Worm (Caenorhabditis elegans): ENCODE data around the gene kmo-1.

Gene kmo-1

ce11 chrV:12070419-12070818 lies at the start of gene kmo-1:
Gene kmo-1 (minus strand): TSS chrV:12070519.
- TF ChIP-seq ceh-43 (GFP tag; optimal IDR thresholded peaks at IDR 0.05): no peak
- no peak for TF ChIP-seq ces-1 (GFP tag; optimal IDR thresholded peaks at IDR 0.05)
- no peak for TF ChIP-seq ceh-39 (tag; optimal IDR thresholded peaks at IDR 0.05)
- no peak for TF ChIP-seq M03D4.4 (tag; optimal IDR thresholded peaks at IDR 0.05)
- TF ChIP-seq unc-120 (tag; optimal IDR thresholded peaks at IDR 0.05; ENCODE audit: poor library complexity, severe bottlenecking): no peak

- TF ChIP-seq zip-8 (tag; optimal IDR thresholded peaks at IDR 0.05): no peak
These were observed 47.3 kb upstream of the kmo-1 start, which contains the start of gene C13C4.8 for ce11 chrV:12117567-12118053. Gene C13C4.8 (plus strand): TSS chrV:12118003.

ce11 chrV:12115150-12115549 lies 44.8 kb upstream of the kmo-1 start:
- TF ChIP-seq ham-2 (GFP tag; optimal IDR thresholded peaks at IDR 0.05) (no peak), flh-1 (GFP tag; optimal IDR thresholded peaks at IDR 0.05) (no peak), lin-32 (GFP tag; optimal IDR thresholded peaks at IDR 0.05) (no peak), sem-2 (GFP tag; optimal IDR thresholded peaks at IDR 0.05) (no peak), nhr-76 (tag; optimal IDR thresholded peaks at IDR 0.05) (no peak), mab-5 (tag; optimal IDR thresholded peaks at IDR 0.05) (no peak), nhr-12 (tag; optimal IDR thresholded peaks at IDR 0.05) (no peak), lin-13 (tag; optimal IDR thresholded peaks at IDR 0.05) (no peak)

ce11 chrV:12114693-12115092 lies 44.4 kb upstream of the kmo-1 start, which contains the start of gene spin-1:
Gene spin-1 (plus strand): TSS chrV:12114993.
- TF ChIP-seq ceh-39 (tag; optimal IDR thresholded peaks at IDR 0.05) (no peak), zip-8 (tag; optimal IDR thresholded peaks at IDR 0.05) (no peak), lsy-2 (tag; optimal IDR thresholded peaks at IDR 0.05) (no peak), lin-32 (GFP tag; optimal IDR thresholded peaks at IDR 0.05) (no peak), sem-2 (GFP tag; optimal IDR thresholded peaks at IDR 0.05) (no peak), nhr-12 (tag; optimal IDR thresholded peaks at IDR 0.05) (no peak), hlh-1 (tag; optimal IDR thresholded peaks at IDR 0.05) (no peak), mls-2 (tag; optimal IDR thresholded peaks at IDR 0.05) (no peak), flh-1 (GFP tag; optimal IDR thresholded peaks at IDR 0.05) (no peak), nhr-237 (tag; optimal IDR thresholded peaks at IDR 0.05) (no peak), unc-62 (GFP tag; optimal IDR thresholded peaks at IDR 0.05) (no peak), cnd-1 (tag; optimal IDR thresholded peaks at IDR 0.05) (no peak), elt-1 (tag; optimal IDR thresholded peaks at IDR 0.05; ENCODE audit: borderline replicate concordance, insufficient read depth) (no peak), lin-13 (tag; optimal IDR thresholded peaks at IDR 0.05) (no peak)

ce11 chrV:12113726-12114125 lies 43.4 kb upstream of the kmo-1 start:
- TF ChIP-seq mab-5 (tag; optimal IDR thresholded peaks at IDR 0.05): no peak
- no peak for TF ChIP-seq mls-2 (tag; optimal IDR thresholded peaks at IDR 0.05)
- TF ChIP-seq bed-3 (GFP tag; optimal IDR thresholded peaks at IDR 0.05): no peak
- TF ChIP-seq flh-1 (GFP tag; optimal IDR thresholded peaks at IDR 0.05): no peak

ce11 chrV:12111452-12111851 lies 41.1 kb upstream of the kmo-1 start, which contains the start of gene lhpp-1:
Gene lhpp-1 (minus strand): TSS chrV:12111805.
- TF ChIP-seq ceh-83 (GFP tag; optimal IDR thresholded peaks at IDR 0.05): no peak
- peak; percentile 47 for TF ChIP-seq zip-8 (tag; optimal IDR thresholded peaks at IDR 0.05)
- no peak for TF ChIP-seq ceh-43 (GFP tag; optimal IDR thresholded peaks at IDR 0.05)
- TF ChIP-seq snpc-4 (tag; optimal IDR thresholded peaks at IDR 0.05): no peak
- no peak for TF ChIP-seq ztf-11 (tag; optimal IDR thresholded peaks at IDR 0.05)
- TF ChIP-seq ham-2 (GFP tag; optimal IDR thresholded peaks at IDR 0.05): no peak

ce11 chrV:12106841-12107240 lies 36.5 kb upstream of the kmo-1 start, which contains the start of gene nhr-136:
Gene nhr-136 (plus strand): TSS chrV:12107141.
- TF ChIP-seq ceh-39 (tag; optimal IDR thresholded peaks at IDR 0.05): no peak
- TF ChIP-seq ham-2 (GFP tag; optimal IDR thresholded peaks at IDR 0.05): peak; percentile 9

ce11 chrV:12103920-12104319 lies 33.6 kb upstream of the kmo-1 start, which contains the start of gene nhr-153:
Gene nhr-153 (plus strand): TSS chrV:12104220.
- TF ChIP-seq drap-1 (GFP tag; optimal IDR thresholded peaks at IDR 0.05) (no peak), tbx-8 (GFP tag; optimal IDR thresholded peaks at IDR 0.05) (no peak), hlh-1 (tag; optimal IDR thresholded peaks at IDR 0.05) (no peak), nhr-2 (tag; optimal IDR thresholded peaks at IDR 0.05) (no peak), nhr-76 (tag; optimal IDR thresholded peaks at IDR 0.05) (no peak), elt-1 (tag; optimal IDR thresholded peaks at IDR 0.05; ENCODE audit: borderline replicate concordance, insufficient read depth) (no peak), sptf-1 (tag; optimal IDR thresholded peaks at IDR 0.05) (no peak), lin-13 (tag; optimal IDR thresholded peaks at IDR 0.05) (no peak), cnd-1 (tag; optimal IDR thresholded peaks at IDR 0.05) (no peak), pha-4 (tag; optimal IDR thresholded peaks at IDR 0.05) (no peak), nhr-12 (tag; optimal IDR thresholded peaks at IDR 0.05) (no peak), ztf-11 (tag; optimal IDR thresholded peaks at IDR 0.05) (no peak), nhr-237 (tag; optimal IDR thresholded peaks at IDR 0.05) (no peak), blmp-1 (tag; optimal IDR thresholded peaks at IDR 0.05) (no peak)

Measured in whole organism, mixed stage, embryonic.